Worm (Caenorhabditis elegans) whole organism, L1 larva: ENCODE measurements around the gene rpn-5.

Source experiments
- C04F5.9 ChIP-seq: sonication (generic microtip); optimal IDR thresholded peaks from 2 replicates; lab custom pipeline; 2016; ENCODE audit warnings: missing genetic modification characterization, missing compliant biosample characterization
- C16A3.4 ChIP-seq: fragments of 150-350 bp; optimal IDR thresholded peaks from 2 replicates; lab custom pipeline; 2014; ENCODE audit warnings: missing biosample characterization, missing genetic modification characterization
- Y116A8C.19 ChIP-seq: sonication (generic microtip); optimal IDR thresholded peaks from 2 replicates; lab custom pipeline; 2016; ENCODE audit warnings: missing compliant biosample characterization, missing genetic modification characterization, borderline replicate concordance
- aha-1 ChIP-seq: fragments of 150-350 bp; optimal IDR thresholded peaks from 2 replicates; lab custom pipeline; 2014; ENCODE audit warnings: missing biosample characterization, missing genetic modification characterization
- alr-1 ChIP-seq: fragments of 200-800 bp; sonication (Bioruptor generic); optimal IDR thresholded peaks from 2 replicates; lab custom pipeline; 2018; ENCODE audit warnings: borderline replicate concordance, mild to moderate bottlenecking, missing genetic modification characterization, missing compliant biosample characterization
- ama-1 ChIP-seq: fragments of 150-350 bp; optimal IDR thresholded peaks from 2 replicates; lab custom pipeline; 2014
- blmp-1 ChIP-seq: fragments of 150-350 bp; optimal IDR thresholded peaks from 2 replicates; lab custom pipeline; 2014; ENCODE audit warnings: missing biosample characterization, missing genetic modification characterization
- ceh-63 ChIP-seq: fragments of 200-800 bp; sonication (Bioruptor generic); optimal IDR thresholded peaks from 2 replicates; lab custom pipeline; 2018; ENCODE audit warnings: mild to moderate bottlenecking, missing genetic modification characterization, missing compliant biosample characterization
- ceh-82 ChIP-seq, 3 experiments: fragments of 150-350 bp in 1 of 3; sonication (generic microtip) in 2 of 3; optimal IDR thresholded peaks; 2 replicates each; lab custom pipeline; 2014 to 2017; ENCODE audit warnings: missing biosample characterization in 3 of 3, missing genetic modification characterization in 3 of 3
- ceh-88 ChIP-seq: fragments of 200-800 bp; sonication (Bioruptor generic); IDR thresholded peaks from 2 replicates; pipeline ENCODE4 v1.3.6; 2022; ENCODE audit warnings: missing genetic modification characterization, missing compliant biosample characterization
- ceh-90 ChIP-seq: sonication (generic microtip); optimal IDR thresholded peaks from 2 replicates; lab custom pipeline; 2016; ENCODE audit warnings: missing genetic modification characterization, missing compliant biosample characterization
- ces-1 ChIP-seq: fragments of 150-350 bp; optimal IDR thresholded peaks from 2 replicates; lab custom pipeline; 2014; ENCODE audit warnings: missing biosample characterization, missing genetic modification reagents, missing genetic modification characterization
- dpl-1 ChIP-seq, 3 experiments: fragments of 150-350 bp in 2 of 3; sonication (generic microtip) in 1 of 3; optimal IDR thresholded peaks; 2 replicates each; lab custom pipeline; 2014 to 2017; ENCODE audit warnings: missing biosample characterization in 3 of 3, missing genetic modification characterization in 3 of 3, missing genetic modification reagents in 3 of 3
- elt-2 ChIP-seq: sonication (generic microtip); optimal IDR thresholded peaks from 2 replicates; lab custom pipeline; 2016; ENCODE audit warnings: missing genetic modification characterization, mild to moderate bottlenecking, inconsistent platforms, missing compliant biosample characterization, missing genetic modification reagents
- elt-3 ChIP-seq, 6 experiments: fragments of 150-350 bp in 1 of 6; sonication (generic microtip); optimal IDR thresholded peaks; 2 replicates each; lab custom pipeline; 2017 to 2018; ENCODE audit warnings: missing biosample characterization in 6 of 6, missing genetic modification characterization in 6 of 6, inconsistent platforms in 1 of 6
- fkh-4 ChIP-seq: sonication (generic microtip); optimal IDR thresholded peaks from 2 replicates; lab custom pipeline; 2016; ENCODE audit warnings: missing compliant biosample characterization, missing genetic modification characterization, borderline replicate concordance
- fkh-8 ChIP-seq: sonication (generic microtip); optimal IDR thresholded peaks from 2 replicates; lab custom pipeline; 2016; ENCODE audit warnings: mild to moderate bottlenecking, missing genetic modification characterization, missing compliant biosample characterization
- fos-1 ChIP-seq: fragments of 150-350 bp; optimal IDR thresholded peaks from 2 replicates; lab custom pipeline; 2014; ENCODE audit warnings: missing biosample characterization, missing genetic modification characterization
- grh-1 ChIP-seq: fragments of 200-800 bp; sonication (Bioruptor generic); IDR thresholded peaks from 2 replicates; pipeline ENCODE4 v1.3.6; 2022; ENCODE audit warnings: missing genetic modification reagents, missing genetic modification characterization, missing compliant biosample characterization
- hlh-17 ChIP-seq: fragments of 200-800 bp; sonication (Bioruptor generic); optimal IDR thresholded peaks from 2 replicates; lab custom pipeline; 2018; ENCODE audit warnings: missing genetic modification characterization, mild to moderate bottlenecking, missing compliant biosample characterization, moderate library complexity, borderline replicate concordance
- irx-1 ChIP-seq: sonication (generic microtip); optimal IDR thresholded peaks from 2 replicates; lab custom pipeline; 2016; ENCODE audit warnings: missing genetic modification characterization, missing compliant biosample characterization
- jun-1 ChIP-seq: fragments of 150-350 bp; optimal IDR thresholded peaks from 2 replicates; lab custom pipeline; 2014; ENCODE audit warnings: missing biosample characterization, missing genetic modification reagents, missing genetic modification characterization
- lin-13 ChIP-seq: fragments of 150-350 bp; optimal IDR thresholded peaks from 2 replicates; lab custom pipeline; 2014; ENCODE audit warnings: missing biosample characterization, missing genetic modification reagents, missing genetic modification characterization
- lin-14 ChIP-seq: fragments of 200-800 bp; sonication (Bioruptor generic); optimal IDR thresholded peaks from 2 replicates; lab custom pipeline; 2018; ENCODE audit warnings: mild to moderate bottlenecking, missing genetic modification characterization, moderate library complexity, missing compliant biosample characterization
- lin-15B ChIP-seq: fragments of 150-350 bp; sonication (generic microtip); optimal IDR thresholded peaks from 3 replicates; lab custom pipeline; 2014; ENCODE audit warnings: missing biosample characterization, missing genetic modification characterization
- lin-39 ChIP-seq: fragments of 150-350 bp; optimal IDR thresholded peaks from 2 replicates; lab custom pipeline; 2014; ENCODE audit warnings: missing biosample characterization, missing genetic modification reagents, missing genetic modification characterization
- lir-3 ChIP-seq: sonication (generic microtip); optimal IDR thresholded peaks from 2 replicates; lab custom pipeline; 2016; ENCODE audit warnings: mild to moderate bottlenecking, missing genetic modification characterization, moderate library complexity, missing compliant biosample characterization; ENCODE audit not compliant: poor library complexity
- lsy-2 ChIP-seq, 2 experiments: fragments of 150-350 bp; optimal IDR thresholded peaks; 2 replicates each; lab custom pipeline; 2014; ENCODE audit warnings: missing biosample characterization in 2 of 2, missing genetic modification characterization in 2 of 2
- mdl-1 ChIP-seq, 2 experiments: fragments of 150-350 bp; optimal IDR thresholded peaks; 2 replicates each; lab custom pipeline; 2014 to 2017; ENCODE audit warnings: missing biosample characterization in 2 of 2, missing genetic modification characterization in 2 of 2, inconsistent platforms in 1 of 2
- mef-2 ChIP-seq: fragments of 150-350 bp; optimal IDR thresholded peaks from 2 replicates; lab custom pipeline; 2014; ENCODE audit warnings: missing biosample characterization, missing genetic modification characterization
- mep-1 ChIP-seq: fragments of 150-350 bp; optimal IDR thresholded peaks from 2 replicates; lab custom pipeline; 2014; ENCODE audit warnings: missing biosample characterization, missing genetic modification characterization
- nhr-20 ChIP-seq: sonication (generic microtip); optimal IDR thresholded peaks from 2 replicates; lab custom pipeline; 2016; ENCODE audit warnings: mild to moderate bottlenecking, missing genetic modification characterization, missing compliant biosample characterization
- nhr-237 ChIP-seq: fragments of 150-350 bp; optimal IDR thresholded peaks from 2 replicates; lab custom pipeline; 2014; ENCODE audit warnings: missing biosample characterization, missing genetic modification characterization
- nhr-28 ChIP-seq: fragments of 150-350 bp; optimal IDR thresholded peaks from 2 replicates; lab custom pipeline; 2014; ENCODE audit warnings: missing biosample characterization, missing genetic modification characterization
- nhr-71 ChIP-seq: sonication (generic microtip); optimal IDR thresholded peaks from 2 replicates; lab custom pipeline; 2016; ENCODE audit warnings: mild to moderate bottlenecking, missing genetic modification characterization, moderate library complexity, missing compliant biosample characterization
- nhr-84 ChIP-seq: sonication (generic microtip); optimal IDR thresholded peaks from 2 replicates; lab custom pipeline; 2017; ENCODE audit warnings: missing biosample characterization, missing genetic modification characterization
- nhr-85 ChIP-seq: sonication (generic microtip); peaks from one replicate; lab custom pipeline; 2016; ENCODE audit warnings: missing genetic modification characterization, inconsistent platforms, missing compliant biosample characterization
- pag-3 ChIP-seq: sonication (generic microtip); optimal IDR thresholded peaks from 2 replicates; lab custom pipeline; 2017; ENCODE audit warnings: missing genetic modification characterization, mild to moderate bottlenecking, missing compliant biosample characterization, antibody characterized with exemption, borderline replicate concordance; ENCODE audit not compliant: insufficient read depth
- pax-3 ChIP-seq: fragments of 200-800 bp; sonication (Bioruptor generic); optimal IDR thresholded peaks from 2 replicates; lab custom pipeline; 2018; ENCODE audit warnings: mild to moderate bottlenecking, missing genetic modification characterization, moderate library complexity, missing compliant biosample characterization
- pqm-1 ChIP-seq: sonication (generic microtip); optimal IDR thresholded peaks from 3 replicates; lab custom pipeline; 2017; ENCODE audit warnings: missing biosample characterization, missing genetic modification characterization
- rnt-1 ChIP-seq: sonication (generic microtip); optimal IDR thresholded peaks from 2 replicates; lab custom pipeline; 2016; ENCODE audit warnings: mild to moderate bottlenecking, missing genetic modification characterization, moderate library complexity, missing compliant biosample characterization
- skn-1 ChIP-seq: fragments of 150-350 bp; optimal IDR thresholded peaks from 2 replicates; lab custom pipeline; 2014; ENCODE audit warnings: missing biosample characterization, missing genetic modification characterization
- snpc-4 ChIP-seq: fragments of 150-350 bp; optimal IDR thresholded peaks from 2 replicates; lab custom pipeline; 2014; ENCODE audit warnings: missing biosample characterization, missing genetic modification characterization
- snu-23 ChIP-seq: sonication (generic microtip); optimal IDR thresholded peaks from 2 replicates; lab custom pipeline; 2016; ENCODE audit warnings: missing genetic modification characterization, missing compliant biosample characterization
- unc-130 ChIP-seq: fragments of 150-350 bp; optimal IDR thresholded peaks from 2 replicates; lab custom pipeline; 2017; ENCODE audit warnings: missing biosample characterization, missing genetic modification characterization, inconsistent platforms
- unc-62 ChIP-seq: fragments of 150-350 bp; optimal IDR thresholded peaks from 2 replicates; lab custom pipeline; 2014; ENCODE audit warnings: missing biosample characterization, missing genetic modification reagents, missing genetic modification characterization
- unc-86 ChIP-seq: sonication (generic microtip); optimal IDR thresholded peaks from 2 replicates; lab custom pipeline; 2016; ENCODE audit warnings: missing genetic modification characterization, missing compliant biosample characterization
- unc-98 ChIP-seq: fragments of 200-800 bp; sonication (Bioruptor generic); IDR thresholded peaks from 2 replicates; pipeline ENCODE4 v1.3.6; 2022; ENCODE audit warnings: missing genetic modification characterization, missing compliant biosample characterization
- xbp-1 ChIP-seq: sonication (generic microtip); optimal IDR thresholded peaks from 2 replicates; lab custom pipeline; 2016; ENCODE audit warnings: missing genetic modification characterization, missing compliant biosample characterization
- zip-4 ChIP-seq: fragments of 200-800 bp; sonication (Bioruptor generic); optimal IDR thresholded peaks from 2 replicates; lab custom pipeline; 2018; ENCODE audit warnings: mild to moderate bottlenecking, missing genetic modification characterization, moderate library complexity, missing compliant biosample characterization
- ztf-11 ChIP-seq, 2 experiments: sonication (generic microtip); optimal IDR thresholded peaks; 2 replicates each; lab custom pipeline; 2016 to 2017; ENCODE audit warnings: missing genetic modification characterization in 2 of 2, missing biosample characterization in 1 of 2, missing compliant biosample characterization in 1 of 2
- ztf-4 ChIP-seq: fragments of 150-350 bp; optimal IDR thresholded peaks from 2 replicates; lab custom pipeline; 2014; ENCODE audit warnings: missing biosample characterization, missing genetic modification characterization

rpn-5 gene

ce11 chrII:4739984-4740462 lies 41.8 kb upstream of the rpn-5 start, which contains the start of gene eas-1 (continued):
- TF ChIP-seq aha-1 (tag; lab: Kevin White, UChicago): no peak
- peak; percentile 91 for TF ChIP-seq elt-2 (tag; lab: Kevin White, UChicago)
- peak; percentile 61 for TF ChIP-seq grh-1
- peak; percentile 86 for TF ChIP-seq fkh-4 (tag; lab: Kevin White, UChicago)
- TF ChIP-seq xbp-1: peak; percentile 97
- TF ChIP-seq C16A3.4 (tag; lab: Kevin White, UChicago): peak; percentile 71
- TF ChIP-seq C04F5.9 (tag; lab: Kevin White, UChicago): peak; percentile 78
- TF ChIP-seq rnt-1 (tag; lab: Kevin White, UChicago): peak; percentile 98
- peak; percentile 52 for TF ChIP-seq Y116A8C.19 (tag; lab: Kevin White, UChicago)
- peak; percentile 26 for TF ChIP-seq nhr-237 (tag; lab: Kevin White, UChicago)
- no peak for TF ChIP-seq alr-1 (tag; lab: Kevin White, UChicago)
- peak; percentile 86 for TF ChIP-seq snu-23 (GFP tag; lab: Kevin White, UChicago)
- peak in 1 of 2 experiments; percentile 88 for TF ChIP-seq ztf-11 (tag; optimal IDR thresholded peaks at IDR 0.05; lab: Kevin White, UChicago)
- TF ChIP-seq nhr-71 (tag; lab: Kevin White, UChicago): peak; percentile 91
- TF ChIP-seq blmp-1: peak; percentile 73
- TF ChIP-seq lin-13 (GFP tag; lab: Kevin White, UChicago): peak; percentile 37
- no peak for TF ChIP-seq ces-1 (GFP tag; lab: Kevin White, UChicago)
- TF ChIP-seq skn-1 (tag; lab: Kevin White, UChicago): peak; percentile 78
- no peak for TF ChIP-seq pqm-1
- TF ChIP-seq unc-130 (tag; lab: Kevin White, UChicago): peak; percentile 18
- peak; percentile 87 for TF ChIP-seq pax-3
- peak; percentile 55 for TF ChIP-seq lin-15B (tag; lab: Kevin White, UChicago)
- TF ChIP-seq ceh-90 (tag; lab: Kevin White, UChicago): peak; percentile 93
- peak; percentile 57; the same call in 1 of the 2 replicates for TF ChIP-seq ceh-88 (GFP tag; lab: Robert Waterston, UW)
- peak; percentile 88 for TF ChIP-seq nhr-85
- TF ChIP-seq mdl-1 (tag; optimal IDR thresholded peaks at IDR 0.05; lab: Kevin White, UChicago): peak; percentile 20 to 88
- TF ChIP-seq ama-1 (lab: Kevin White, UChicago): no peak
- peak; percentile 95 for TF ChIP-seq lir-3
- TF ChIP-seq elt-3 (tag; optimal IDR thresholded peaks at IDR 0.05; lab: Kevin White, UChicago): peak in 3 of 6 experiments; percentile 1 to 79 (median 19)
- TF ChIP-seq nhr-20 (tag; lab: Kevin White, UChicago): peak; percentile 86
- TF ChIP-seq unc-98 (GFP tag; lab: Robert Waterston, UW): peak; percentile 85
- peak; percentile 82 to 87 for TF ChIP-seq lsy-2 (tag; optimal IDR thresholded peaks at IDR 0.05; lab: Kevin White, UChicago)
- no peak for TF ChIP-seq nhr-28
- TF ChIP-seq lin-39 (tag; lab: Kevin White, UChicago): peak; percentile 35
- peak; percentile 67 for TF ChIP-seq snpc-4 (tag; lab: Kevin White, UChicago)
- TF ChIP-seq hlh-17 (GFP tag; lab: Kevin White, UChicago): no peak
- peak; percentile 9 for TF ChIP-seq mef-2 (tag; lab: Kevin White, UChicago)
- TF ChIP-seq pag-3 (tag; lab: Kevin White, UChicago): no peak
- TF ChIP-seq lin-14 (GFP tag; lab: Kevin White, UChicago): peak; percentile 83
- peak; percentile 52 for TF ChIP-seq fos-1
- peak; percentile 92 to 96 (median 95) for TF ChIP-seq dpl-1 (GFP tag; optimal IDR thresholded peaks at IDR 0.05; lab: Kevin White, UChicago)
- peak; percentile 92 for TF ChIP-seq irx-1 (tag; lab: Kevin White, UChicago)
- no peak for TF ChIP-seq unc-62 (GFP tag; lab: Kevin White, UChicago)
- peak; percentile 82 for TF ChIP-seq fkh-8 (tag; lab: Kevin White, UChicago)
- TF ChIP-seq ztf-4 (tag; lab: Kevin White, UChicago): no peak
- TF ChIP-seq nhr-84: no peak
- TF ChIP-seq zip-4 (GFP tag; lab: Kevin White, UChicago): peak; percentile 10
- peak; percentile 62 to 79 (median 78) for TF ChIP-seq ceh-82 (tag; optimal IDR thresholded peaks at IDR 0.05; lab: Kevin White, UChicago)
- peak; percentile 75 for TF ChIP-seq unc-86 (tag; lab: Kevin White, UChicago)
- TF ChIP-seq mep-1 (tag; lab: Kevin White, UChicago): peak; percentile 82
- TF ChIP-seq ceh-63 (GFP tag; lab: Kevin White, UChicago): no peak
- TF ChIP-seq jun-1 (tag; lab: Kevin White, UChicago): peak; percentile 73
